Fruit fly (Drosophila melanogaster) whole organism, embryonic: Measurements from ENCODE around the gene RpL7.
A peak's percentile ranks its signal among the peaks of the same experiment; 100 is the strongest.

ENCODE experiments used
- CG10462 ChIP-seq: fragments of 200-800 bp; sonication (Bioruptor generic); optimal IDR thresholded peaks from 2 replicates; lab custom pipeline; 2016; ENCODE audit warnings: missing biosample characterization, missing genetic modification characterization
- CG12299 ChIP-seq: fragments of 200-800 bp; sonication (Bioruptor generic); optimal IDR thresholded peaks from 2 replicates; lab custom pipeline; 2018; ENCODE audit warnings: missing biosample characterization, mild to moderate bottlenecking, missing genetic modification characterization
- CG14710 ChIP-seq: fragments of 200-800 bp; sonication (Bioruptor generic); optimal IDR thresholded peaks from 3 replicates; lab custom pipeline; 2019; ENCODE audit warnings: missing biosample characterization, mild to moderate bottlenecking, missing genetic modification characterization, moderate library complexity
- CG15073 ChIP-seq: fragments of 200-800 bp; sonication (Bioruptor generic); optimal IDR thresholded peaks from 2 replicates; lab custom pipeline; 2016; ENCODE audit warnings: missing biosample characterization, missing genetic modification characterization
- CG15601 ChIP-seq: fragments of 200-800 bp; sonication (Bioruptor generic); optimal IDR thresholded peaks from 3 replicates; lab custom pipeline; 2019; ENCODE audit warnings: missing biosample characterization, mild to moderate bottlenecking, missing genetic modification characterization, moderate library complexity
- CG1603 ChIP-seq: fragments of 200-800 bp; sonication (Bioruptor generic); optimal IDR thresholded peaks from 2 replicates; lab custom pipeline; 2019; ENCODE audit warnings: missing biosample characterization, mild to moderate bottlenecking, missing genetic modification characterization, moderate library complexity
- CG17568 ChIP-seq: fragments of 200-800 bp; sonication (Bioruptor generic); optimal IDR thresholded peaks from 2 replicates; lab custom pipeline; 2018; ENCODE audit warnings: missing biosample characterization, mild to moderate bottlenecking, missing genetic modification characterization, moderate library complexity
- CG17912 ChIP-seq: fragments of 200-800 bp; sonication (Bioruptor generic); optimal IDR thresholded peaks from 2 replicates; lab custom pipeline; 2018; ENCODE audit warnings: missing biosample characterization, mild to moderate bottlenecking, missing genetic modification characterization
- CG31224 ChIP-seq: fragments of 200-800 bp; sonication (Bioruptor generic); IDR thresholded peaks from 2 replicates; pipeline ENCODE4 v1.3.6; 2022; ENCODE audit warnings: missing biosample characterization, missing genetic modification characterization
- CG31365 ChIP-seq: fragments of 200-800 bp; sonication (Bioruptor generic); optimal IDR thresholded peaks from 2 replicates; lab custom pipeline; 2018; ENCODE audit warnings: missing biosample characterization, mild to moderate bottlenecking, missing genetic modification characterization
- CG3163 ChIP-seq: fragments of 200-800 bp; sonication (Bioruptor generic); optimal IDR thresholded peaks from 3 replicates; lab custom pipeline; 2016; ENCODE audit warnings: missing biosample characterization, missing genetic modification characterization
- CG32767 ChIP-seq: fragments of 200-800 bp; sonication (Bioruptor generic); IDR thresholded peaks from 2 replicates; pipeline ENCODE4 v1.3.6; 2022; ENCODE audit warnings: missing biosample characterization, missing genetic modification characterization
- CG33557 ChIP-seq: fragments of 200-800 bp; sonication (Bioruptor generic); optimal IDR thresholded peaks from 2 replicates; lab custom pipeline; 2019; ENCODE audit warnings: missing biosample characterization, mild to moderate bottlenecking, missing genetic modification characterization, moderate library complexity
- CG34422 ChIP-seq: fragments of 200-800 bp; sonication (Bioruptor generic); IDR thresholded peaks from 3 replicates; pipeline ENCODE4 v1.3.6; 2022; ENCODE audit warnings: missing biosample characterization, missing genetic modification characterization
- CG3726 ChIP-seq: fragments of 200-800 bp; sonication (Bioruptor generic); IDR thresholded peaks from 3 replicates; pipeline ENCODE4, ENCODE4 v1.3.6; 2022; ENCODE audit warnings: missing biosample characterization, missing genetic modification characterization
- CG5180 ChIP-seq: fragments of 200-800 bp; sonication (Bioruptor generic); optimal IDR thresholded peaks from 3 replicates; lab custom pipeline; 2017; ENCODE audit warnings: missing biosample characterization, missing genetic modification characterization, mild to moderate bottlenecking, moderate library complexity, missing genetic modification reagents
- CG7786 ChIP-seq: fragments of 200-800 bp; sonication (Bioruptor generic); optimal IDR thresholded peaks from 2 replicates; lab custom pipeline; 2016; ENCODE audit warnings: missing biosample characterization, missing genetic modification characterization
- CG9215 ChIP-seq: fragments of 200-800 bp; sonication (Bioruptor generic); IDR thresholded peaks from 2 replicates; pipeline ENCODE4 v1.3.6; 2022; ENCODE audit warnings: missing biosample characterization, missing genetic modification characterization
- CG9727 ChIP-seq: fragments of 200-800 bp; sonication (Bioruptor generic); optimal IDR thresholded peaks from 3 replicates; lab custom pipeline; 2017; ENCODE audit warnings: missing biosample characterization, mild to moderate bottlenecking, missing genetic modification characterization
- CkIIα-i1 ChIP-seq: fragments of 200-800 bp; sonication (Bioruptor generic); IDR thresholded peaks from 2 replicates; pipeline ENCODE4 v1.3.6; 2022; ENCODE audit warnings: missing biosample characterization, missing genetic modification characterization
- Dp ChIP-seq: fragments of 200-800 bp; sonication (Bioruptor generic); optimal IDR thresholded peaks from 2 replicates; lab custom pipeline; 2018; ENCODE audit warnings: missing biosample characterization, mild to moderate bottlenecking, missing genetic modification characterization, moderate library complexity
- Hmx ChIP-seq: fragments of 200-800 bp; sonication (Bioruptor generic); optimal IDR thresholded peaks from 2 replicates; lab custom pipeline; 2016; ENCODE audit warnings: missing biosample characterization, missing genetic modification characterization
- Med ChIP-seq: fragments of 200-800 bp; sonication (Bioruptor generic); peaks from one replicate; lab custom pipeline; 2016; ENCODE audit warnings: missing biosample characterization, missing genetic modification characterization, mild to moderate bottlenecking, inconsistent platforms, moderate library complexity
- Nf-YB ChIP-seq: fragments of 200-800 bp; sonication (Bioruptor generic); optimal IDR thresholded peaks from 3 replicates; lab custom pipeline; 2019; ENCODE audit warnings: missing biosample characterization, mild to moderate bottlenecking, missing genetic modification characterization, moderate library complexity
- Opbp ChIP-seq: fragments of 200-800 bp; sonication (Bioruptor generic); IDR thresholded peaks from 3 replicates; pipeline ENCODE4 v1.3.6; 2022; ENCODE audit warnings: missing biosample characterization, missing genetic modification characterization; ENCODE audit not compliant: partially characterized antibody
- PHDP ChIP-seq: fragments of 200-800 bp; sonication (Bioruptor generic); optimal IDR thresholded peaks from 3 replicates; lab custom pipeline; 2018; ENCODE audit warnings: missing biosample characterization, mild to moderate bottlenecking, missing genetic modification characterization, moderate library complexity
- Sox102F ChIP-seq: fragments of 200-800 bp; sonication (Bioruptor generic); optimal IDR thresholded peaks from 2 replicates; lab custom pipeline; 2018; ENCODE audit warnings: missing biosample characterization, mild to moderate bottlenecking, missing genetic modification characterization, moderate library complexity
- Trl ChIP-seq, 3 experiments: fragments of >200 bp in 2 of 3; fragments of 200-800 bp in 1 of 3; sonication (Bioruptor generic) in 1 of 3; optimal IDR thresholded peaks; 2 replicates in 1 of 3; 3 replicates in 2 of 3; lab custom pipeline; 2016 to 2017; ENCODE audit warnings: missing biosample characterization in 1 of 3, missing genetic modification characterization in 1 of 3
- Usf ChIP-seq: fragments of 200-800 bp; sonication (Bioruptor generic); optimal IDR thresholded peaks from 2 replicates; lab custom pipeline; 2017; ENCODE audit warnings: missing genotype, missing biosample characterization, missing genetic modification characterization
- btn ChIP-seq: fragments of 200-800 bp; sonication (Bioruptor generic); optimal IDR thresholded peaks from 2 replicates; lab custom pipeline; 2016; ENCODE audit warnings: missing biosample characterization, missing genetic modification characterization
- disco-r ChIP-seq: fragments of 200-800 bp; sonication (Bioruptor generic); optimal IDR thresholded peaks from 2 replicates; lab custom pipeline; 2016; ENCODE audit warnings: missing biosample characterization, missing genetic modification characterization
- eve ChIP-seq, 2 experiments: fragments of >200 bp; optimal IDR thresholded peaks; 2 replicates each; lab custom pipeline; 2017; ENCODE audit warnings: missing biosample characterization in 2 of 2, missing genetic modification characterization in 2 of 2
- fd102C ChIP-seq: fragments of 200-800 bp; sonication (Bioruptor generic); optimal IDR thresholded peaks from 2 replicates; lab custom pipeline; 2018; ENCODE audit warnings: missing biosample characterization, mild to moderate bottlenecking, missing genetic modification characterization, moderate library complexity
- gcm ChIP-seq: fragments of 200-800 bp; sonication (Bioruptor generic); optimal IDR thresholded peaks from 2 replicates; lab custom pipeline; 2019; ENCODE audit warnings: missing biosample characterization, mild to moderate bottlenecking, missing genetic modification characterization, moderate library complexity
- her ChIP-seq: fragments of 200-800 bp; sonication (Bioruptor generic); optimal IDR thresholded peaks from 2 replicates; lab custom pipeline; 2016; ENCODE audit warnings: missing biosample characterization, missing genetic modification characterization
- insv ChIP-seq, 2 experiments: fragments of 200-800 bp; sonication (Bioruptor generic); optimal IDR thresholded peaks; 3 replicates each; lab custom pipeline; 2016 to 2018; ENCODE audit warnings: missing biosample characterization in 2 of 2, missing genetic modification characterization in 2 of 2
- ken ChIP-seq: fragments of 200-800 bp; sonication (Bioruptor generic); IDR thresholded peaks from 3 replicates; pipeline ENCODE4 v1.3.6; 2022; ENCODE audit warnings: missing biosample characterization, missing genetic modification characterization
- kni ChIP-seq: fragments of 200-800 bp; sonication (Bioruptor generic); optimal IDR thresholded peaks from 3 replicates; lab custom pipeline; 2017; ENCODE audit warnings: mild to moderate bottlenecking, missing biosample characterization, missing genetic modification reagents, missing genetic modification characterization
- org-1 ChIP-seq: fragments of 200-800 bp; sonication (Bioruptor generic); optimal IDR thresholded peaks from 2 replicates; lab custom pipeline; 2017; ENCODE audit warnings: missing biosample characterization, missing genetic modification characterization
- p53 ChIP-seq: fragments of 200-800 bp; sonication (Bioruptor generic); optimal IDR thresholded peaks from 2 replicates; lab custom pipeline; 2016; ENCODE audit warnings: missing biosample characterization, missing genetic modification characterization
- peb ChIP-seq: fragments of 200-800 bp; sonication (Bioruptor generic); IDR thresholded peaks from 2 replicates; pipeline ENCODE4 v1.3.6; 2022; ENCODE audit warnings: missing biosample characterization, missing genetic modification characterization
- pnt ChIP-seq: fragments of 200-800 bp; sonication (Bioruptor generic); optimal IDR thresholded peaks from 3 replicates; lab custom pipeline; 2016; ENCODE audit warnings: missing biosample characterization, missing genetic modification characterization
- psq ChIP-seq: fragments of 200-800 bp; sonication (Bioruptor generic); optimal IDR thresholded peaks from 2 replicates; lab custom pipeline; 2017; ENCODE audit warnings: missing biosample characterization, missing genetic modification characterization
- slbo ChIP-seq: fragments of 200-800 bp; sonication (Bioruptor generic); IDR thresholded peaks from 2 replicates; pipeline ENCODE4 v1.3.6; 2022; ENCODE audit warnings: missing biosample characterization, missing genetic modification characterization
- slou ChIP-seq: fragments of 200-800 bp; sonication (Bioruptor generic); optimal IDR thresholded peaks from 3 replicates; lab custom pipeline; 2016; ENCODE audit warnings: missing biosample characterization, missing genetic modification characterization
- sna ChIP-seq: fragments of 200-800 bp; sonication (Bioruptor generic); IDR thresholded peaks from 2 replicates; pipeline ENCODE4 v1.3.6; 2022; ENCODE audit warnings: missing biosample characterization, missing genetic modification characterization; ENCODE audit not compliant: partially characterized antibody
- sr ChIP-seq: fragments of 200-800 bp; sonication (Bioruptor generic); IDR thresholded peaks from 3 replicates; pipeline ENCODE4 v1.3.6; 2022; ENCODE audit warnings: missing biosample characterization, missing genetic modification characterization
- tll ChIP-seq, 2 experiments: fragments of 200-800 bp in 1 of 2; fragments of >200 bp in 1 of 2; sonication (Bioruptor generic) in 1 of 2; optimal IDR thresholded peaks; 2 replicates each; lab custom pipeline; 2017 to 2019; ENCODE audit warnings: missing biosample characterization in 2 of 2, missing genetic modification characterization in 2 of 2, mild to moderate bottlenecking in 1 of 2, moderate library complexity in 1 of 2
- z ChIP-seq: fragments of 200-800 bp; sonication (Bioruptor generic); IDR thresholded peaks from 3 replicates; pipeline ENCODE4 v1.3.6; 2022; ENCODE audit warnings: missing biosample characterization, missing genetic modification characterization
- zfh2 ChIP-seq: fragments of 200-800 bp; sonication (Bioruptor generic); optimal IDR thresholded peaks from 2 replicates; lab custom pipeline; 2016; ENCODE audit warnings: missing biosample characterization, missing genetic modification characterization

The RpL7 gene

dm6 chr2L:10249655-10250202 lies 48.9 kb downstream of the RpL7 start (continued):
- no peak for TF ChIP-seq Nf-YB
- TF ChIP-seq CG15073 (GFP tag; lab: Kevin White, UChicago): no peak
- TF ChIP-seq CG15601 (tag; lab: Kevin White, UChicago): no peak
- peak in 1 of 2 experiments; percentile 55 for TF ChIP-seq insv (GFP tag; optimal IDR thresholded peaks at IDR 0.05; lab: Kevin White, UChicago)
- no peak for TF ChIP-seq ken (GFP tag; lab: Robert Waterston, UW)
- peak in 1 of 2 experiments; percentile 91 for TF ChIP-seq eve (GFP tag; optimal IDR thresholded peaks at IDR 0.05; lab: Kevin White, UChicago)
- TF ChIP-seq p53 (GFP tag; lab: Kevin White, UChicago): peak; percentile 76
- no peak for TF ChIP-seq CG10462
- no peak for TF ChIP-seq Sox102F (GFP tag; lab: Kevin White, UChicago)
- TF ChIP-seq CG3163 (GFP tag; lab: Kevin White, UChicago): peak; percentile 11
- TF ChIP-seq CG5180: no peak
- TF ChIP-seq CG33557 (GFP tag; lab: Kevin White, UChicago): peak; percentile 87
- no peak for TF ChIP-seq Hmx (GFP tag; lab: Kevin White, UChicago)
- TF ChIP-seq CG1603 (tag; lab: Kevin White, UChicago): peak; percentile 19
- no peak for TF ChIP-seq z (GFP tag; lab: Robert Waterston, UW)
- TF ChIP-seq CG3726: no peak
- no peak for TF ChIP-seq org-1 (GFP tag; lab: Kevin White, UChicago)
- TF ChIP-seq btn: no peak
- no peak for TF ChIP-seq gcm
- no peak for TF ChIP-seq sr (GFP tag; lab: Robert Waterston, UW)
- no peak for TF ChIP-seq sna (GFP tag; lab: Robert Waterston, UW)
- peak; percentile 46 for TF ChIP-seq fd102C (GFP tag; lab: Kevin White, UChicago)
- TF ChIP-seq PHDP (tag; lab: Kevin White, UChicago): no peak
- TF ChIP-seq slou (GFP tag; lab: Kevin White, UChicago): no peak
- TF ChIP-seq psq (GFP tag; lab: Kevin White, UChicago): no peak
- no peak for TF ChIP-seq Opbp (GFP tag; lab: Robert Waterston, UW)
- no peak for TF ChIP-seq CG9215 (GFP tag; lab: Robert Waterston, UW)
- TF ChIP-seq tll (GFP tag; optimal IDR thresholded peaks at IDR 0.05; lab: Kevin White, UChicago): no peak
- no peak for TF ChIP-seq zfh2 (GFP tag; lab: Kevin White, UChicago)
- TF ChIP-seq Trl (optimal IDR thresholded peaks at IDR 0.05; lab: Kevin White, UChicago): no peak
- TF ChIP-seq Trl (GFP tag; optimal IDR thresholded peaks at IDR 0.05; lab: Kevin White, UChicago): no peak
- peak; percentile 69; the same call in 1 of the 2 replicates for TF ChIP-seq CG32767 (GFP tag; lab: Robert Waterston, UW)
- TF ChIP-seq slbo: no peak
- peak; percentile 73 for TF ChIP-seq Med
- TF ChIP-seq CG31224 (GFP tag; lab: Robert Waterston, UW): no peak
- no peak for TF ChIP-seq CG7786 (GFP tag; lab: Kevin White, UChicago)
- peak; percentile 66 for TF ChIP-seq CG17568 (GFP tag; lab: Kevin White, UChicago)
- TF ChIP-seq peb (GFP tag; lab: Robert Waterston, UW): peak; percentile 33; the same call in 1 of the 2 replicates
- no peak for TF ChIP-seq Usf (GFP tag; lab: Kevin White, UChicago)
- TF ChIP-seq CG9727 (GFP tag; lab: Kevin White, UChicago): no peak
- 0 out of 3 replicates have a peak, but pooled peaks have one; percentile 39 for TF ChIP-seq CG34422
- TF ChIP-seq pnt (GFP tag; lab: Kevin White, UChicago): no peak
- TF ChIP-seq her: no peak
- peak; percentile 55 for TF ChIP-seq CG12299
- TF ChIP-seq kni (GFP tag; lab: Kevin White, UChicago): no peak
- TF ChIP-seq CkIIα-i1 (GFP tag; lab: Robert Waterston, UW): no peak
- TF ChIP-seq CG14710 (tag; lab: Kevin White, UChicago): peak; percentile 50
- TF ChIP-seq CG17912 (GFP tag; lab: Kevin White, UChicago): peak; percentile 44
- no peak for TF ChIP-seq disco-r (GFP tag; lab: Kevin White, UChicago)
- TF ChIP-seq Dp: no peak
- TF ChIP-seq CG31365 (tag; lab: Kevin White, UChicago): no peak
